Worm (Caenorhabditis elegans): ENCODE results near the gene amx-3.

The amx-3 gene

ce11 chrV:20904094-20904268 lies 467 bp upstream of the amx-3 start, which contains the start of gene acs-12:
acs-12 (plus strand) TSS chrV:20904169.
- TF ChIP-seq cnd-1 (tag; optimal IDR thresholded peaks at IDR 0.05) (no peak), ztf-11 (tag; optimal IDR thresholded peaks at IDR 0.05) (no peak), pha-4 (tag; optimal IDR thresholded peaks at IDR 0.05) (no peak), flh-1 (GFP tag; optimal IDR thresholded peaks at IDR 0.05) (no peak), nhr-237 (tag; optimal IDR thresholded peaks at IDR 0.05) (no peak)

ce11 chrV:20891871-20892270 lies 11.6 kb downstream of the amx-3 start:
- no peak for TF ChIP-seq zip-8 (tag; optimal IDR thresholded peaks at IDR 0.05)
- TF ChIP-seq blmp-1 (tag; optimal IDR thresholded peaks at IDR 0.05): no peak
- TF ChIP-seq mab-5 (tag; optimal IDR thresholded peaks at IDR 0.05): no peak
- TF ChIP-seq ces-1 (GFP tag; optimal IDR thresholded peaks at IDR 0.05): no peak
- TF ChIP-seq nhr-2 (tag; optimal IDR thresholded peaks at IDR 0.05): no peak
- no peak for TF ChIP-seq unc-120 (tag; optimal IDR thresholded peaks at IDR 0.05; ENCODE audit: poor library complexity, severe bottlenecking)
- TF ChIP-seq elt-3 (tag; optimal IDR thresholded peaks at IDR 0.05): no peak

ce11 chrV:20879069-20879667 lies 24.3 kb downstream of the amx-3 start, which contains the start of gene unc-80:
unc-80 (plus strand) TSS chrV:20879601.
- TF ChIP-seq flh-1 (GFP tag; optimal IDR thresholded peaks at IDR 0.05) (no peak), unc-62 (GFP tag; optimal IDR thresholded peaks at IDR 0.05) (no peak), mep-1 (tag; optimal IDR thresholded peaks at IDR 0.05) (peak; percentile 6), unc-120 (tag; optimal IDR thresholded peaks at IDR 0.05; ENCODE audit: poor library complexity, severe bottlenecking) (peak; percentile 8), M03D4.4 (tag; optimal IDR thresholded peaks at IDR 0.05) (no peak), ces-1 (GFP tag; optimal IDR thresholded peaks at IDR 0.05) (peak; percentile 84), drap-1 (GFP tag; optimal IDR thresholded peaks at IDR 0.05) (no peak), unc-39 (tag; optimal IDR thresholded peaks at IDR 0.05) (no peak), tbx-8 (GFP tag; optimal IDR thresholded peaks at IDR 0.05) (no peak)

ce11 chrV:20875324-20875723 lies 28.2 kb downstream of the amx-3 start:
- TF ChIP-seq sem-2 (GFP tag; optimal IDR thresholded peaks at IDR 0.05): no peak
- no peak for TF ChIP-seq lsy-2 (tag; optimal IDR thresholded peaks at IDR 0.05)
- TF ChIP-seq mep-1 (tag; optimal IDR thresholded peaks at IDR 0.05): no peak
- TF ChIP-seq hlh-1 (tag; optimal IDR thresholded peaks at IDR 0.05): no peak
- no peak for TF ChIP-seq blmp-1 (tag; optimal IDR thresholded peaks at IDR 0.05)
- no peak for TF ChIP-seq M03D4.4 (tag; optimal IDR thresholded peaks at IDR 0.05)
- TF ChIP-seq flh-1 (GFP tag; optimal IDR thresholded peaks at IDR 0.05): no peak
- TF ChIP-seq lin-32 (GFP tag; optimal IDR thresholded peaks at IDR 0.05): no peak
- no peak for TF ChIP-seq unc-120 (tag; optimal IDR thresholded peaks at IDR 0.05; ENCODE audit: poor library complexity, severe bottlenecking)

ce11 chrV:20873144-20873543 lies 30.4 kb downstream of the amx-3 start:
- TF ChIP-seq ces-1 (GFP tag; optimal IDR thresholded peaks at IDR 0.05) (peak; percentile 95), unc-62 (GFP tag; optimal IDR thresholded peaks at IDR 0.05) (no peak)

- no peak for TF ChIP-seq blmp-1 (tag; optimal IDR thresholded peaks at IDR 0.05)
- no peak for TF ChIP-seq nhr-237 (tag; optimal IDR thresholded peaks at IDR 0.05)
- no peak for TF ChIP-seq elt-1 (tag; optimal IDR thresholded peaks at IDR 0.05; ENCODE audit: borderline replicate concordance, insufficient read depth)
- TF ChIP-seq lin-13 (tag; optimal IDR thresholded peaks at IDR 0.05): no peak
- no peak for TF ChIP-seq hlh-1 (tag; optimal IDR thresholded peaks at IDR 0.05)
- no peak for TF ChIP-seq mab-5 (tag; optimal IDR thresholded peaks at IDR 0.05)
- TF ChIP-seq ceh-83 (GFP tag; optimal IDR thresholded peaks at IDR 0.05): no peak
- TF ChIP-seq unc-62 (GFP tag; optimal IDR thresholded peaks at IDR 0.05): no peak
- no peak for TF ChIP-seq sptf-1 (tag; optimal IDR thresholded peaks at IDR 0.05)
- no peak for TF ChIP-seq unc-120 (tag; optimal IDR thresholded peaks at IDR 0.05; ENCODE audit: poor library complexity, severe bottlenecking)
- no peak for TF ChIP-seq ceh-43 (GFP tag; optimal IDR thresholded peaks at IDR 0.05)
- no peak for TF ChIP-seq mls-2 (tag; optimal IDR thresholded peaks at IDR 0.05)
- no peak for TF ChIP-seq lsy-2 (tag; optimal IDR thresholded peaks at IDR 0.05)
- TF ChIP-seq ztf-11 (tag; optimal IDR thresholded peaks at IDR 0.05): no peak
- no peak for TF ChIP-seq lin-32 (GFP tag; optimal IDR thresholded peaks at IDR 0.05)
Observed at ce11 chrV:20871194-20871593, 32.3 kb downstream of the amx-3 start.

- TF ChIP-seq elt-1 (tag; optimal IDR thresholded peaks at IDR 0.05; ENCODE audit: borderline replicate concordance, insufficient read depth) (no peak), mep-1 (tag; optimal IDR thresholded peaks at IDR 0.05) (no peak), ceh-83 (GFP tag; optimal IDR thresholded peaks at IDR 0.05) (no peak), lin-13 (tag; optimal IDR thresholded peaks at IDR 0.05) (no peak), nhr-28 (tag; optimal IDR thresholded peaks at IDR 0.05) (no peak)
Observed at ce11 chrV:20870633-20871032, 32.9 kb downstream of the amx-3 start.
